Fruit fly (Drosophila melanogaster) whole organism, wandering third instar larva: ENCODE data around the gene CG3176.
A peak's percentile ranks its signal among the peaks of the same experiment; 100 is the strongest.

Experiments
- CG32264 ChIP-seq: fragments of 200-800 bp; sonication (Bioruptor generic); optimal IDR thresholded peaks from 2 replicates; lab custom pipeline; 2016; ENCODE audit warnings: missing biosample characterization, missing genetic modification characterization
- CG9705 ChIP-seq: fragments of 200-800 bp; sonication (Bioruptor generic); optimal IDR thresholded peaks from 2 replicates; lab custom pipeline; 2018; ENCODE audit warnings: missing biosample characterization, mild to moderate bottlenecking, missing genetic modification characterization
- CrebA ChIP-seq: fragments of 200-800 bp; sonication (Bioruptor generic); optimal IDR thresholded peaks from 2 replicates; lab custom pipeline; 2016; ENCODE audit warnings: missing biosample characterization, mild to moderate bottlenecking, missing genetic modification characterization, borderline replicate concordance
- GATAd ChIP-seq: sonication (Bioruptor generic); optimal IDR thresholded peaks from 2 replicates; lab custom pipeline; 2016; ENCODE audit warnings: missing biosample characterization, missing genetic modification characterization
- HLH106 ChIP-seq: fragments of 200-800 bp; optimal IDR thresholded peaks from 3 replicates; lab custom pipeline; 2019; ENCODE audit warnings: missing biosample characterization, mild to moderate bottlenecking, missing genetic modification characterization, moderate library complexity
- Jra ChIP-seq: sonication (Bioruptor generic); optimal IDR thresholded peaks from 2 replicates; lab custom pipeline; 2016; ENCODE audit warnings: missing biosample characterization, missing genetic modification characterization
- Mio ChIP-seq: sonication (Bioruptor generic); optimal IDR thresholded peaks from 2 replicates; lab custom pipeline; 2016; ENCODE audit warnings: missing biosample characterization, missing genetic modification characterization
- Myc ChIP-seq: fragments of >200 bp; optimal IDR thresholded peaks from 2 replicates; lab custom pipeline; 2017
- N ChIP-seq: fragments of >200 bp; optimal IDR thresholded peaks from 2 replicates; lab custom pipeline; 2018; ENCODE audit warnings: missing biosample characterization, missing external identifiers, missing genetic modification characterization
- OdsH ChIP-seq: fragments of 200-800 bp; sonication (Bioruptor generic); optimal IDR thresholded peaks from 2 replicates; lab custom pipeline; 2016; ENCODE audit warnings: missing biosample characterization, mild to moderate bottlenecking, missing genetic modification characterization
- Rel ChIP-seq, 2 experiments: fragments of 200-800 bp; sonication (Bioruptor generic) in 1 of 2; optimal IDR thresholded peaks; 2 replicates in 1 of 2; 3 replicates in 1 of 2; lab custom pipeline; 2016 to 2019; ENCODE audit warnings: mild to moderate bottlenecking in 2 of 2, missing biosample characterization in 2 of 2, missing genetic modification characterization in 2 of 2, moderate library complexity in 1 of 2
- Sp1 ChIP-seq: fragments of 200-800 bp; sonication (Bioruptor generic); optimal IDR thresholded peaks from 3 replicates; lab custom pipeline; 2019; ENCODE audit warnings: missing biosample characterization, mild to moderate bottlenecking, missing genetic modification characterization, moderate library complexity
- Vsx2 ChIP-seq: fragments of 200-300, 225-300 bp; sonication (Bioruptor generic); optimal IDR thresholded peaks from 2 replicates; lab custom pipeline; 2018; ENCODE audit warnings: missing biosample characterization, missing genetic modification characterization; ENCODE audit not compliant: partially characterized antibody
- br ChIP-seq: fragments of 200-800 bp; sonication (Bioruptor generic); optimal IDR thresholded peaks from 2 replicates; lab custom pipeline; 2016; ENCODE audit warnings: missing biosample characterization, missing genetic modification characterization
- dmrt93B ChIP-seq: fragments of 200-800 bp; sonication (Bioruptor generic); optimal IDR thresholded peaks from 2 replicates; lab custom pipeline; 2018; ENCODE audit warnings: missing biosample characterization, mild to moderate bottlenecking, missing genetic modification characterization
- ey ChIP-seq: fragments of 200-800 bp; sonication (Bioruptor generic); optimal IDR thresholded peaks from 2 replicates; lab custom pipeline; 2016; ENCODE audit warnings: missing biosample characterization, missing genetic modification characterization
- foxo ChIP-seq, 2 experiments: fragments of 200-800 bp; sonication (Bioruptor generic); optimal IDR thresholded peaks; 2 replicates in 1 of 2; 3 replicates in 1 of 2; lab custom pipeline; 2016 to 2017; ENCODE audit warnings: missing biosample characterization in 2 of 2, missing genetic modification characterization in 2 of 2
- fru ChIP-seq: fragments of 200-800 bp; sonication (Bioruptor generic); optimal IDR thresholded peaks from 3 replicates; lab custom pipeline; 2016; ENCODE audit warnings: missing biosample characterization, mild to moderate bottlenecking, missing genetic modification characterization
- h ChIP-seq: fragments of 200-800 bp; sonication (Bioruptor generic); optimal IDR thresholded peaks from 3 replicates; lab custom pipeline; 2016; ENCODE audit warnings: missing biosample characterization, mild to moderate bottlenecking, missing genetic modification characterization
- lola ChIP-seq: fragments of >200 bp; optimal IDR thresholded peaks from 2 replicates; lab custom pipeline; 2017; ENCODE audit warnings: missing biosample characterization, missing genetic modification characterization
- psq ChIP-seq: fragments of 200-800 bp; sonication (Bioruptor generic); optimal IDR thresholded peaks from 3 replicates; lab custom pipeline; 2017; ENCODE audit warnings: missing biosample characterization, mild to moderate bottlenecking, missing genetic modification characterization, moderate library complexity
- rgr ChIP-seq: fragments of 200-800 bp; sonication (Bioruptor generic); optimal IDR thresholded peaks from 3 replicates; lab custom pipeline; 2016; ENCODE audit warnings: missing biosample characterization, mild to moderate bottlenecking, missing genetic modification characterization
- sv ChIP-seq: fragments of 200-800 bp; sonication (Bioruptor generic); optimal IDR thresholded peaks from 3 replicates; lab custom pipeline; 2016; ENCODE audit warnings: missing biosample characterization, missing genetic modification characterization
- tai ChIP-seq: sonication (Bioruptor generic); optimal IDR thresholded peaks from 2 replicates; lab custom pipeline; 2016; ENCODE audit warnings: missing biosample characterization, missing genetic modification characterization
- woc ChIP-seq: sonication (Bioruptor generic); optimal IDR thresholded peaks from 2 replicates; lab custom pipeline; 2016; ENCODE audit warnings: missing biosample characterization, mild to moderate bottlenecking, missing genetic modification characterization

Gene CG3176

dm6 chrX:523179-523851 is 41.7 kb downstream of the CG3176 start, which contains the start of gene elav (continued):
- TF ChIP-seq CrebA (GFP tag; lab: Kevin White, UChicago) (no peak), br (GFP tag; lab: Kevin White, UChicago) (peak; percentile 98), dmrt93B (peak; percentile 97)

DNA sequence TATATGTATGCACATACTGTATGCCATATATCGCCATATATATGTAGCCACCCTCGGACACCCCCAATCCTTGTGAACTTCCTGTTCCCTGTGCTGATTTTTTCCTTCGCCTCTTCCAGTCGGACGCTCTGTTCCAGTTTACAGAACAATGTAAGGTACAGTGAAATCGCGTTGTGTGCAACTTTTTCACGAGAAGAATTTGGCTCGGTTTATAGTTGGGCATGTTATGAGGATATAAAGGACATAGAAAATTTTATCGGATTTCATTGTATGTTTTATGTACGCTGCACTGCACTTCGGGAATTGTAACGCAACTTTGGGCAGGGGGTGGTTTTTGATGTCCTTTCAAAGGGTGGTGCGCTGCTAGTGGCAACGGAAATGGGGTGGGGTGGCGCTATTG is 42.7 kb downstream of the CG3176 start:
- TF ChIP-seq woc (GFP tag; lab: Kevin White, UChicago) (peak; percentile 49), OdsH (GFP tag; lab: Kevin White, UChicago) (no peak), CG32264 (GFP tag; lab: Kevin White, UChicago) (no peak), foxo (GFP tag; optimal IDR thresholded peaks at IDR 0.05; lab: Kevin White, UChicago) (peak in 1 of 2 experiments; percentile 20), HLH106 (peak; percentile 16), psq (GFP tag; lab: Kevin White, UChicago) (no peak), fru (peak; percentile 2), Sp1 (GFP tag; lab: Kevin White, UChicago) (no peak), GATAd (no peak), h (GFP tag; lab: Kevin White, UChicago) (peak; percentile 12), br (GFP tag; lab: Kevin White, UChicago) (no peak), ey (GFP tag; lab: Kevin White, UChicago) (no peak), Jra (GFP tag; lab: Kevin White, UChicago) (no peak), rgr (GFP tag; lab: Kevin White, UChicago) (no peak)

DNA sequence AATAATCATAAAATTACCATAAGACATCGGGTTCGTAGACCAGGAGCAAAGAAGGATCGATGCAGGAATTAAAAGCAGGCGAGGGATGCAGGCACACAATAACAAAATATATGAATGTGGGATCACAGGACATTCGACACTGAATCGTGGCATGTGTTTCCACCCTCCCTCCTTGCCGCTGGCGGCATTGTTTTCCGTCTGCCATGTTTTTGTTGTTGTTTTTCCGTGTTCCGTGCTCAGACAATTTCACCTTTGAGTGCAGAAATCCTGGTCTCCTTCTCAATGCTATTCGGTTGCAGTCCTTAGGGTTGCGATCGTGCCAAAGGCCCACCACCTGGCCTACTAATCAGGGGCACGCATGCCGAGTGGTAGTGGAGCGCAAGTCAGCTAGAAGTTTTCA is 43.9 kb downstream of the CG3176 start:
- TF ChIP-seq Vsx2 (GFP tag; lab: Kevin White, UChicago) (no peak), dmrt93B (no peak), GATAd (no peak), woc (GFP tag; lab: Kevin White, UChicago) (no peak), Rel (GFP tag; optimal IDR thresholded peaks at IDR 0.05; lab: Kevin White, UChicago) (no peak), Rel (tag; optimal IDR thresholded peaks at IDR 0.05; lab: Kevin White, UChicago) (no peak), h (GFP tag; lab: Kevin White, UChicago) (no peak), Mio (GFP tag; lab: Kevin White, UChicago) (no peak), lola (GFP tag; lab: Kevin White, UChicago) (no peak), Jra (GFP tag; lab: Kevin White, UChicago) (no peak)

- peak; percentile 51 for TF ChIP-seq sv (GFP tag; lab: Kevin White, UChicago)
- no peak for TF ChIP-seq tai (GFP tag; lab: Kevin White, UChicago)
- TF ChIP-seq, all 38 proteins: peak for 1
Measured at dm6 chrX:526479-527071, 44.9 kb downstream of the CG3176 start.

dm6 chrX:529724-530603 is 48.3 kb downstream of the CG3176 start, which contains the start of the genes CG4293 and Appl:
TSS of gene CG4293 (minus strand) at chrX:530291.
TSS of gene Appl (plus strand) at chrX:530501.
- TF ChIP-seq Rel (GFP tag; optimal IDR thresholded peaks at IDR 0.05; lab: Kevin White, UChicago) (no peak), Rel (tag; optimal IDR thresholded peaks at IDR 0.05; lab: Kevin White, UChicago) (no peak), rgr (GFP tag; lab: Kevin White, UChicago) (peak; percentile 6), CG9705 (GFP tag; lab: Kevin White, UChicago) (no peak), N (no peak), Myc (lab: Kevin White, UChicago) (peak; percentile 46), ey (GFP tag; lab: Kevin White, UChicago) (no peak), br (GFP tag; lab: Kevin White, UChicago) (no peak), h (GFP tag; lab: Kevin White, UChicago) (no peak), Vsx2 (GFP tag; lab: Kevin White, UChicago) (no peak), woc (GFP tag; lab: Kevin White, UChicago) (no peak)
